Fruit fly (Drosophila melanogaster): Measurements from ENCODE around the gene CG18404.

The CG18404 gene

DNA sequence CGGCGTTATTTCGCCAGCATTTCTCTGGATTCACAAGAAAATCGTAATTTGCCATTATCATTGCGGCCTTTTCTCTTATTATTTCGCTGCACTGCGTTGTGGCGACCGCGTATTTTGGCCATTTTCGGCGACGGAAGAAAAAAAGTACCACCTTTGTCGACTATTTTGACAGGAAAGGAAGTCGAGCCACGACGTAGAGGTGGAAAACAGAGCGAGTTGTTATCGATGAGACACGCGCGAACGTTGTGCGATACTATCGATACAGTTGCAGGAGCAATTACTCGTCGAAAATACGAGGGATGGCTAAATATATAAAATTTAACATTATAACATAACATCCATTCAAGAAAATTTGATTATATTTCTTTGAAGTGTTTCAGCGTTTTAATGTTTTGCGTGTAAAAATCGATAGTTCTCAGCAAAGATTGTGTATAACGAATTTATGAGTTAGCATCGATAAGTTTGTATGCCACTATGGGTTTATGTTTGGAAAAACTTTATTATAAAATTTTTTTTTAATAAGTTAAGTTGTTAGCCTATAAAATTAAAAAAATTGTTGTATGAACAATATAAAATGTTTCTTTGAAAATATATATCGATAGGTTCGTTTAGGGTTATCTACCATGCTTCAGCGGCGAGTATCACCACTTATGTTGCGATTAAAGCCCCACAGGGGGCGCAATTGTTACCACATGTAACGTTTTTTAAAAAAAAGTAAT is 44.1 kb upstream of the CG18404 start, which contains the start of gene RpS7 (continued):
- TF ChIP-seq insv (GFP tag; optimal IDR thresholded peaks at IDR 0.05) (peak in 1 of 2 experiments; percentile 50), CG10366 (GFP tag; IDR thresholded peaks at IDR 0.05) (peak; percentile 73), zfh2 (GFP tag; optimal IDR thresholded peaks at IDR 0.05) (peak; percentile 31), CG14050 (GFP tag; IDR thresholded peaks at IDR 0.05) (peak; percentile 69), esg (GFP tag; conservative IDR thresholded peaks at IDR 0.05) (0 out of 2 replicates have a peak, but pooled peaks have one; percentile 8), CG7963 (GFP tag; IDR thresholded peaks at IDR 0.05; ENCODE audit: partially characterized antibody) (peak; percentile 88), Fer3 (tag; optimal IDR thresholded peaks at IDR 0.05) (peak; percentile 72), CG17328 (GFP tag; IDR thresholded peaks at IDR 0.05) (peak; percentile 83), CG8359 (GFP tag; optimal IDR thresholded peaks at IDR 0.05; ENCODE audit: borderline replicate concordance) (peak; percentile 60), BEAF-32 (GFP tag; optimal IDR thresholded peaks at IDR 0.05) (peak; percentile 96), Drgx (GFP tag; IDR thresholded peaks at IDR 0.05) (peak; percentile 53), CG7357 (GFP tag; IDR thresholded peaks at IDR 0.05) (peak; percentile 38; the same call in 2 of the 3 replicates), Antp (GFP tag; optimal IDR thresholded peaks at IDR 0.05) (no peak), ATbp (GFP tag; optimal IDR thresholded peaks at IDR 0.05) (peak; percentile 67), CG4328 (GFP tag; optimal IDR thresholded peaks at IDR 0.05) (peak; percentile 76), lbe (GFP tag; optimal IDR thresholded peaks at IDR 0.05) (peak; percentile 75), otp (GFP tag; IDR thresholded peaks at IDR 0.05) (peak; percentile 83; the same call in 2 of the 3 replicates), CG8281 (tag; optimal IDR thresholded peaks at IDR 0.05) (peak; percentile 27), CG14965 (GFP tag; optimal IDR thresholded peaks at IDR 0.05; ENCODE audit: borderline replicate concordance) (no peak), Nf-YA (GFP tag; IDR thresholded peaks at IDR 0.05) (peak; percentile 51), Abd-B (GFP tag; optimal IDR thresholded peaks at IDR 0.05) (no peak), p53 (GFP tag; optimal IDR thresholded peaks at IDR 0.05) (no peak), fd64A (GFP tag; optimal IDR thresholded peaks at IDR 0.05) (peak; percentile 79), ac (GFP tag; optimal IDR thresholded peaks at IDR 0.05) (peak; percentile 48), CG13296 (GFP tag; optimal IDR thresholded peaks at IDR 0.05) (peak; percentile 89), dm (GFP tag; optimal IDR thresholded peaks at IDR 0.05) (peak; percentile 79), CG31224 (GFP tag; IDR thresholded peaks at IDR 0.05) (peak; percentile 73), CG2712 (tag; optimal IDR thresholded peaks at IDR 0.05) (peak; percentile 69), fd96Cb (tag; optimal IDR thresholded peaks at IDR 0.05) (peak; percentile 8), mirr (GFP tag; optimal IDR thresholded peaks at IDR 0.05) (peak; percentile 89), CG9817 (tag; optimal IDR thresholded peaks at IDR 0.05) (peak; percentile 56), Atf3 (GFP tag; optimal IDR thresholded peaks at IDR 0.05) (no peak), CG3847 (GFP tag; IDR thresholded peaks at IDR 0.05) (peak; percentile 85), Hey (tag; optimal IDR thresholded peaks at IDR 0.05) (peak; percentile 74), knrl (GFP tag; IDR thresholded peaks at IDR 0.05; ENCODE audit: partially characterized antibody) (peak; percentile 99), ewg (GFP tag; optimal IDR thresholded peaks at IDR 0.05) (peak; percentile 1), fu2 (GFP tag; optimal IDR thresholded peaks at IDR 0.05) (peak; percentile 1), CG11695 (GFP tag; IDR thresholded peaks at IDR 0.05) (peak; percentile 79), lola (GFP tag; optimal IDR thresholded peaks at IDR 0.05) (peak in 1 of 3 experiments; percentile 30), kay (GFP tag; optimal IDR thresholded peaks at IDR 0.05) (no peak), corto (GFP tag; optimal IDR thresholded peaks at IDR 0.05) (no peak), Hr78 (GFP tag; optimal IDR thresholded peaks at IDR 0.05) (peak in 1 of 2 experiments; percentile 12), Meics (GFP tag; optimal IDR thresholded peaks at IDR 0.05) (peak; percentile 87), CG5180 (GFP tag; optimal IDR thresholded peaks at IDR 0.05) (peak; percentile 69), CG34422 (GFP tag; IDR thresholded peaks at IDR 0.05) (peak; percentile 68; the same call in 2 of the 3 replicates), CG10543 (GFP tag; optimal IDR thresholded peaks at IDR 0.05) (peak; percentile 88), tgo (GFP tag; IDR thresholded peaks at IDR 0.05) (peak; percentile 66), CG6765 (GFP tag; optimal IDR thresholded peaks at IDR 0.05) (peak; percentile 93)

All from whole organism, embryonic.